Worm (Caenorhabditis elegans): ENCODE results near the gene lpr-7.

ce11 chrX:617730-618129, 38.3 kb upstream of the lpr-7 start:
- TF ChIP-seq sea-2 (GFP tag; optimal IDR thresholded peaks at IDR 0.05) (no peak), ceh-9 (tag; optimal IDR thresholded peaks at IDR 0.05) (no peak), egl-27 (tag; optimal IDR thresholded peaks at IDR 0.05) (no peak), unc-39 (tag; optimal IDR thresholded peaks at IDR 0.05) (no peak), skn-1 (tag; optimal IDR thresholded peaks at IDR 0.05) (no peak), aly-2 (tag; optimal IDR thresholded peaks at IDR 0.05) (no peak)
